Worm (Caenorhabditis elegans): ENCODE results near the gene sas-4.

- TF ChIP-seq pbrm-1 (GFP tag; IDR thresholded peaks at IDR 0.05) (no peak), ztf-18 (tag; optimal IDR thresholded peaks at IDR 0.05) (no peak), athp-1 (tag; optimal IDR thresholded peaks at IDR 0.05) (no peak), bed-1 (GFP tag; IDR thresholded peaks at IDR 0.05) (no peak), egrh-3 (GFP tag; IDR thresholded peaks at IDR 0.05) (no peak), tbx-9 (tag; optimal IDR thresholded peaks at IDR 0.05; ENCODE audit: borderline replicate concordance) (no peak), T26A5.8 (tag; optimal IDR thresholded peaks at IDR 0.05) (no peak), let-526 (GFP tag; IDR thresholded peaks at IDR 0.05) (no peak), F49E8.2 (tag; optimal IDR thresholded peaks at IDR 0.05; ENCODE audit: insufficient read depth) (no peak), sea-2 (GFP tag; IDR thresholded peaks at IDR 0.05) (no peak)
These were observed 38.0 kb downstream of the sas-4 start for ce11 chrIII:8280352-8280751.
